Worm (Caenorhabditis elegans) whole organism, early embryonic: ENCODE results near the gene Y54E2A.10.

Experiments used
- F13C5.2 ChIP-seq: sonication (generic microtip); optimal IDR thresholded peaks from 2 replicates; lab custom pipeline; 2017; ENCODE audit warnings: mild to moderate bottlenecking, missing genetic modification characterization, inconsistent platforms, missing compliant biosample characterization
- aly-1 ChIP-seq: sonication (generic microtip); optimal IDR thresholded peaks from 2 replicates; lab custom pipeline; 2016; ENCODE audit warnings: missing genetic modification characterization, missing compliant biosample characterization
- ama-1 ChIP-seq: fragments of 150-350 bp; optimal IDR thresholded peaks from 2 replicates; lab custom pipeline; 2014
- ceh-13 ChIP-seq: fragments of 200-800 bp; sonication (Bioruptor generic); optimal IDR thresholded peaks from 2 replicates; lab custom pipeline; 2018; ENCODE audit warnings: mild to moderate bottlenecking, missing genetic modification characterization, missing compliant biosample characterization
- ets-7 ChIP-seq: sonication (generic microtip); optimal IDR thresholded peaks from 2 replicates; lab custom pipeline; 2016; ENCODE audit warnings: missing genotype, missing genetic modification characterization, missing compliant biosample characterization
- hmbx-1 ChIP-seq: sonication (generic microtip); optimal IDR thresholded peaks from 2 replicates; lab custom pipeline; 2016; ENCODE audit warnings: mild to moderate bottlenecking, missing genetic modification characterization, missing compliant biosample characterization
- hmg-4 ChIP-seq: fragments of 200-800 bp; sonication (Bioruptor generic); optimal IDR thresholded peaks from 2 replicates; lab custom pipeline; 2018; ENCODE audit warnings: mild to moderate bottlenecking, missing genetic modification characterization, missing compliant biosample characterization
- hnd-1 ChIP-seq: sonication (generic microtip); optimal IDR thresholded peaks from 2 replicates; lab custom pipeline; 2016; ENCODE audit warnings: missing genetic modification characterization, missing compliant biosample characterization
- pes-1 ChIP-seq: fragments of 200-800 bp; sonication (Bioruptor generic); IDR thresholded peaks from 2 replicates; pipeline ENCODE4 v1.3.6; 2022; ENCODE audit warnings: missing genetic modification reagents, missing genetic modification characterization, missing compliant biosample characterization
- tra-4 ChIP-seq: sonication (generic microtip); optimal IDR thresholded peaks from 2 replicates; lab custom pipeline; 2017; ENCODE audit warnings: missing genetic modification characterization, missing compliant biosample characterization

DNA sequence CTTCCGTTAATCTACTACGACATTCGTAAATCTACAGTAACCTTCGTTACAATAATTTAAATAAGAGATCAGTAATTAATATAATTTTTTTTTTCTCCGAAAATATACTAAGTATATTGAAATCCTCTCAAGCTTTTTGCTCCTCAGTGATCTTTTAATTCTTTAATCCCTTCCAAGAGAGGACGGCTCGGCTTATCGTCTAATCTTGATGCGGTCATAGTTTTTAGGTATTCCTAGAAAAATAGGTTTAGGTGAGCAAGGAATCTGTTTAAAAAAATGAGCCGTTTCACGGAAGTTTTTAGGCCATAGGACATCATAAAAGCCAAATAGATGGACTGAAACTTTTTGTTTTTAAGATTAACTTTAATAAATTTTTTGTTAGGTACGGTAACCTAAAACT lies 41.2 kb downstream of the Y54E2A.10 start:
- TF ChIP-seq F13C5.2 (tag; lab: Kevin White, UChicago) (no peak), ama-1 (lab: Kevin White, UChicago) (no peak), hmbx-1 (tag; lab: Kevin White, UChicago) (no peak), hnd-1 (tag; lab: Kevin White, UChicago) (no peak), tra-4 (tag; lab: Kevin White, UChicago) (no peak), ets-7 (tag; lab: Kevin White, UChicago) (no peak), hmg-4 (GFP tag; lab: Kevin White, UChicago) (no peak), aly-1 (tag; lab: Kevin White, UChicago) (no peak), ceh-13 (GFP tag; lab: Kevin White, UChicago) (no peak), pes-1 (no peak)
